Worm (Caenorhabditis elegans): ENCODE results near the gene T07F12.2.

DNA sequence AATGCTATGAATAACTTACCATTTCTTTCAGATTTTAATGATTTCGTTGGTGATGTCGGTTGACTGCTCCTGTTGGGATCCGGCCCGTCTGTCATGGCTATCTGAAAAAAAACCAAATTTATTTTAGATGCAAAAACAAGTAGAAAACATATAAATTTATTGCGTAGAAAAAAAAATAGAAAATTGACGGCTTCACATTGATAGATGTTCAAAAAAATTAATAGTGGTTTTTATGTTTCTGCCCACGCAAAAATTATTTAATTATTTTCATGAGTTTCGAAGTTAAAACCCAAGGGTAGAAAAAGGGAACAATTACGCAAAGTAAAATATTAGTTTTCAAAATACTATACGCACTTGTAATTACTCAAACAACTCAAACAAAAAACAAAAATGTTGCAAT, 39.6 kb downstream of the T07F12.2 start, which contains the start of gene mct-4:
- TF ChIP-seq ref-1 (GFP tag; conservative IDR thresholded peaks at IDR 0.05): no peak
- TF ChIP-seq klf-2 (GFP tag; conservative IDR thresholded peaks at IDR 0.05): no peak
- TF ChIP-seq cog-1 (tag; optimal IDR thresholded peaks at IDR 0.05): no peak
- no peak for TF ChIP-seq flt-1 (GFP tag; IDR thresholded peaks at IDR 0.05)
- no peak for TF ChIP-seq ztf-23 (GFP tag; IDR thresholded peaks at IDR 0.05)
- no peak for TF ChIP-seq ztf-29 (GFP tag; IDR thresholded peaks at IDR 0.05)
